Fruit fly (Drosophila melanogaster) S2 (cell line): Measurements from ENCODE around the gene gukh.

Source experiments
- CG8478 ChIP-seq: fragments of >200 bp; optimal IDR thresholded peaks from 2 replicates; lab custom pipeline; 2018
- CTCF ChIP-seq, 2 experiments: fragments of >200 bp; optimal IDR thresholded peaks; 2 replicates each; lab custom pipeline; 2018

- TF ChIP-seq CG8478 (lab: Kevin White, UChicago) (no peak), CTCF (optimal IDR thresholded peaks at IDR 0.05; lab: Kevin White, UChicago) (no peak)
These were observed 28.1 kb downstream of the gukh start for dm6 chr3R:19011885-19012284.
